Fruit fly (Drosophila melanogaster) whole organism, pupa: Measurements from ENCODE around the gene brm.

Source experiments
- CG10348 ChIP-seq: fragments of 200-800 bp; sonication (Bioruptor generic); IDR thresholded peaks from 2 replicates; pipeline ENCODE4 v1.3.6; 2022; ENCODE audit warnings: missing biosample characterization, missing genetic modification characterization
- CG12605 ChIP-seq: fragments of 200-800 bp; sonication (Bioruptor generic); IDR thresholded peaks from 2 replicates; pipeline ENCODE4 v1.3.6; 2022; ENCODE audit warnings: missing biosample characterization, missing genetic modification characterization
- CG13204 ChIP-seq: fragments of 200-800 bp; sonication (Bioruptor generic); optimal IDR thresholded peaks from 2 replicates; lab custom pipeline; 2018; ENCODE audit warnings: missing biosample characterization, mild to moderate bottlenecking, missing genetic modification characterization, moderate library complexity
- CG14655 ChIP-seq: fragments of 200-800 bp; sonication (Bioruptor generic); optimal IDR thresholded peaks from 3 replicates; lab custom pipeline; 2017; ENCODE audit warnings: mild to moderate bottlenecking, missing biosample characterization, missing genetic modification reagents, missing genetic modification characterization
- CG15710 ChIP-seq: fragments of 200-800 bp; sonication (Bioruptor generic); optimal IDR thresholded peaks from 2 replicates; lab custom pipeline; 2018; ENCODE audit warnings: missing biosample characterization, mild to moderate bottlenecking, missing genetic modification characterization, moderate library complexity
- CG17806 ChIP-seq: fragments of 200-800 bp; sonication (Bioruptor generic); optimal IDR thresholded peaks from 2 replicates; lab custom pipeline; 2018; ENCODE audit warnings: missing biosample characterization, mild to moderate bottlenecking, missing genetic modification characterization, moderate library complexity
- CG32121 ChIP-seq: fragments of 200-800 bp; sonication (Bioruptor generic); IDR thresholded peaks from 2 replicates; pipeline ENCODE4 v1.3.6; 2022; ENCODE audit warnings: missing biosample characterization, missing genetic modification characterization
- CG34367 ChIP-seq: fragments of 200-800 bp; sonication (Bioruptor generic); optimal IDR thresholded peaks from 2 replicates; lab custom pipeline; 2018; ENCODE audit warnings: missing biosample characterization, mild to moderate bottlenecking, missing genetic modification characterization
- CG4496 ChIP-seq: fragments of 200-800 bp; sonication (Bioruptor generic); IDR thresholded peaks from 3 replicates; pipeline ENCODE4 v1.3.6; 2022; ENCODE audit warnings: missing biosample characterization, missing genetic modification characterization
- CG8159 ChIP-seq: fragments of 200-800 bp; sonication (Bioruptor generic); optimal IDR thresholded peaks from 3 replicates; lab custom pipeline; 2018; ENCODE audit warnings: missing biosample characterization, mild to moderate bottlenecking, missing genetic modification characterization, moderate library complexity
- CG8301 ChIP-seq: fragments of 200-800 bp; sonication (Bioruptor generic); optimal IDR thresholded peaks from 2 replicates; lab custom pipeline; 2018; ENCODE audit warnings: missing biosample characterization, mild to moderate bottlenecking, missing genetic modification characterization
- CG9948 ChIP-seq: fragments of 200-800 bp; sonication (Bioruptor generic); optimal IDR thresholded peaks from 2 replicates; lab custom pipeline; 2018; ENCODE audit warnings: missing biosample characterization, mild to moderate bottlenecking, missing genetic modification characterization, moderate library complexity
- D1 ChIP-seq: fragments of 200-800 bp; sonication (Bioruptor generic); optimal IDR thresholded peaks from 2 replicates; lab custom pipeline; 2018; ENCODE audit warnings: missing biosample characterization, mild to moderate bottlenecking, missing genetic modification characterization, moderate library complexity
- EcR ChIP-seq: fragments of 200-800 bp; sonication (Bioruptor generic); optimal IDR thresholded peaks from 3 replicates; lab custom pipeline; 2019; ENCODE audit warnings: missing biosample characterization, missing genetic modification characterization, mild to moderate bottlenecking, moderate library complexity, missing genetic modification reagents
- Ets98B ChIP-seq: fragments of 200-800 bp; sonication (Bioruptor generic); IDR thresholded peaks from 2 replicates; pipeline ENCODE4 v1.3.6; 2022; ENCODE audit warnings: missing biosample characterization, missing genetic modification characterization
- Pif1A ChIP-seq: fragments of 200-800 bp; sonication (Bioruptor generic); optimal IDR thresholded peaks from 3 replicates; lab custom pipeline; 2016; ENCODE audit warnings: missing biosample characterization, missing genetic modification characterization
- Pif1B ChIP-seq: fragments of 200-800 bp; sonication (Bioruptor generic); optimal IDR thresholded peaks from 3 replicates; lab custom pipeline; 2016; ENCODE audit warnings: missing biosample characterization, missing genetic modification characterization
- Snoo ChIP-seq: fragments of 200-800 bp; sonication (Bioruptor generic); optimal IDR thresholded peaks from 3 replicates; lab custom pipeline; 2017; ENCODE audit warnings: missing biosample characterization, mild to moderate bottlenecking, missing genetic modification characterization, inconsistent platforms
- fd96Ca ChIP-seq: fragments of 200-800 bp; sonication (Bioruptor generic); IDR thresholded peaks from 3 replicates; pipeline ENCODE4 v1.3.6; 2022; ENCODE audit warnings: missing biosample characterization, missing genetic modification characterization
- gl ChIP-seq: fragments of 200-800 bp; sonication (Bioruptor generic); optimal IDR thresholded peaks from 2 replicates; lab custom pipeline; 2018; ENCODE audit warnings: missing biosample characterization, mild to moderate bottlenecking, missing genetic modification characterization
- rn ChIP-seq: fragments of 200-800 bp; sonication (Bioruptor generic); IDR thresholded peaks from 2 replicates; pipeline ENCODE4 v1.3.6; 2022; ENCODE audit warnings: missing biosample characterization, missing genetic modification characterization

Gene brm

DNA sequence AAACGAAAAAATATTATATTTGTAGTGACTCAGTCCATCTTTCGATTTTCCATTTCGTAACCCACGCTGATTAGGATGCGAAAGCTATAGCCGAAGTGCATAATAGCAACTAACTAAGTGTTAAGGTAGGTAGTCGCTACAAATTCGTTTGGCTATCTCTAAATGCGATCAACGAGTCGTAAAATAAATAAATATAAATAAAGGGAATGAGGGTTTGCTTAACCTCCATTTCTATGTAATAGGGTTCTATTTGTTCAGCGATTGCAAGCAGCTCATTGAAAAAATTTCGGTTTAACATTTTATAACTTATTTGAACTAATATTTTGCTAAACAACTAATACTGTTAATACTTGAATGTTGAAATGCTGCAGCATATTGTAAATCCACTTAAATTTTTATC lies 27.5 kb upstream of the brm start:
- TF ChIP-seq Pif1B (GFP tag; lab: Kevin White, UChicago), result no peak
- no peak for TF ChIP-seq CG8301

DNA sequence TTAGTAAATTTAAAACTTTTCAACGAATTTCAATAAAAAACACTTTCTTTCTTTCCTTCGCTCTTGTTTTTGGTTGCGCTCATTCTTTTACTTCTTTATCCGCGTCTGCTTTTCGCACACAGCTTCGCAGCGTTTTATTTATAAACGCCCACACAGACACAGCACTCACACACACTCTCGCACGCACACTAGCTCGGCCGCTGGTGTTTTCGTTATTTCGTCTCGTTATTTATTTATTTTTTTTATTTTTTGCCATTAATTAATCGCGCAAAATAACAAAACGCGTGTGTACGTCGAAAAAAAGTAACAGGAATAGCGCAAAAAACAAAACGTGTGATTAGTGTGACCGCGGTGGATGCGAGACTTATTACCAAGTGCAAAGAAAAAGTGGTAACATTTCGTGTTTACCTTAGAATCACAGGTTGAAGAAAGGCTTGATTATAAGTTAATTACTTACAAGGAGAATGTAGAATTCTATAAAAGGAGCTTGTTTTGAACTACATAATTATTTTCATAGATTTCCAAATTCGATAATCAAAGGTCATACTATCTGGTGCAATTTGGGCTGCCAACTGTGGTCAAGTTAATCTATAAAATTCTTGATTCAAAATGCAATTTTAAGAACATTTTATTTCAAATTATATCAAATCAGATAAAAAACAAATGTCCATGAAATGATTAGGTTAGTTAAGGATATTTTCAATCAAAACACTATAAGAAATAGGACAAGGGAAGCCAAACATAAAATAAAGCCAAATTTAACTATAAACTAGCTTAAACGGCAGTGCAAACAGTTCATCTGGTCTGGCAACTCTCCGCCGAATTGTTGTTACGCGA lies 21.9 kb upstream of the brm start, which contains the start of the genes hzg and mRpS31:
Gene hzg (minus strand): TSS at position 336 of the 837 bp plus-strand sequence.
Gene mRpS31 (plus strand): TSS at position 793 of the 837 bp plus-strand sequence.
- peak; percentile 57; the same call in 1 of the 3 replicates for TF ChIP-seq CG4496 (GFP tag; lab: Robert Waterston, UW)
- TF ChIP-seq CG8301, result peak; percentile 34
- TF ChIP-seq CG32121 (GFP tag; lab: Robert Waterston, UW), result peak; percentile 47
- TF ChIP-seq D1, result peak; percentile 11
- TF ChIP-seq CG10348 (GFP tag; lab: Robert Waterston, UW), result no peak
- TF ChIP-seq CG13204, result peak; percentile 84
- TF ChIP-seq CG15710 (tag; lab: Kevin White, UChicago), result peak; percentile 70
- TF ChIP-seq Pif1B (GFP tag; lab: Kevin White, UChicago), result peak; percentile 65
- TF ChIP-seq fd96Ca (GFP tag; lab: Robert Waterston, UW), result peak; percentile 80; the same call in 2 of the 3 replicates
- TF ChIP-seq Ets98B (GFP tag; lab: Robert Waterston, UW), result peak; percentile 76
- TF ChIP-seq CG34367 (tag; lab: Kevin White, UChicago), result peak; percentile 75
- peak; percentile 72 for TF ChIP-seq CG14655
- peak; percentile 8 for TF ChIP-seq Snoo
- TF ChIP-seq CG17806 (tag; lab: Kevin White, UChicago), result peak; percentile 42
- peak; percentile 69 for TF ChIP-seq Pif1A
- TF ChIP-seq EcR (GFP tag; lab: Kevin White, UChicago), result peak; percentile 28
- TF ChIP-seq CG9948 (tag; lab: Kevin White, UChicago), result peak; percentile 44
- TF ChIP-seq rn (GFP tag; lab: Robert Waterston, UW), result no peak
- peak; percentile 56 for TF ChIP-seq CG8159 (tag; lab: Kevin White, UChicago)
- TF ChIP-seq gl, result peak; percentile 87
- TF ChIP-seq CG12605 (GFP tag; lab: Robert Waterston, UW), result peak; percentile 91

DNA sequence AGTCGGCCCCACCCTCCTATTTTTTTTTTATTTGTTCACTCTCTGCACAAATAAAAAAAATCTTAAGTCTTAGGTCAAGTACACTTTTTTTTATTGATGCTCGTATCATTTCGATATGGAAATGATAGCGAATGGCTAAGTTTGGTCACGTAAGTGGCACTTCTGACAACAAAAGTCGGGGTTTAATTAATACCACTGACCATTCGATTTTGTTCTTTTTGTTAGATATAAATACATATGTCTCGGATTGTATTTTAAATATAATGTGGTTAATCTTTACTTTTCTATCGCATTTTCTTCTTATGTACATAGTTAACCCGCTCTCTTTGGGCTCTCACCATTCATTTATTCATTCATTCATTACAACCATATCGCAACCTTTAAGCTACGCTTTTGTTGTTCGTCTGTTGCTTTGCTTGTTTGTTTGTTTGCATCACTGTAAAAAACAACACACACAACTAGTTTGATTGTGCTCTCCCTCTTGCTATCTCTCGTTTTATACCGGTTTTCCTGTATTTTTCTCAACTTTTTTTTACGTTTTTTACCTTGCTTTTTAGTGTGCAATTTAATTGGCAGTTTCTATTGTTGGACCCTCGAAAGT lies 19.5 kb upstream of the brm start:
- peak; percentile 1 for TF ChIP-seq CG9948 (tag; lab: Kevin White, UChicago)
- peak; percentile 60 for TF ChIP-seq Pif1A
- peak; percentile 62 for TF ChIP-seq Ets98B (GFP tag; lab: Robert Waterston, UW)
- peak; percentile 32 for TF ChIP-seq CG15710 (tag; lab: Kevin White, UChicago)
- no peak for TF ChIP-seq rn (GFP tag; lab: Robert Waterston, UW)
- TF ChIP-seq EcR (GFP tag; lab: Kevin White, UChicago), result no peak
- TF ChIP-seq CG32121 (GFP tag; lab: Robert Waterston, UW), result peak; percentile 48; the same call in 1 of the 2 replicates
- no peak for TF ChIP-seq D1
- TF ChIP-seq fd96Ca (GFP tag; lab: Robert Waterston, UW), result no peak; the same call in 1 of the 3 replicates
- TF ChIP-seq Pif1B (GFP tag; lab: Kevin White, UChicago), result peak; percentile 37
- TF ChIP-seq CG8301, result peak; percentile 52
- no peak for TF ChIP-seq CG10348 (GFP tag; lab: Robert Waterston, UW)
- TF ChIP-seq CG4496 (GFP tag; lab: Robert Waterston, UW), result no peak
- peak; percentile 12 for TF ChIP-seq CG17806 (tag; lab: Kevin White, UChicago)
- peak; percentile 62 for TF ChIP-seq CG14655
- TF ChIP-seq CG13204, result peak; percentile 41
- peak; percentile 78 for TF ChIP-seq gl
- no peak for TF ChIP-seq CG8159 (tag; lab: Kevin White, UChicago)
- TF ChIP-seq CG34367 (tag; lab: Kevin White, UChicago), result peak; percentile 26
- peak; percentile 84 for TF ChIP-seq CG12605 (GFP tag; lab: Robert Waterston, UW)
- TF ChIP-seq Snoo, result no peak
- TF ChIP-seq, all 21 proteins: peak for 13

dm6 chr3L:16001164-16001679 lies 18.6 kb upstream of the brm start:
- TF ChIP-seq Pif1B (GFP tag; lab: Kevin White, UChicago), result no peak
- no peak for TF ChIP-seq CG13204
- peak; percentile 73 for TF ChIP-seq CG8301
- TF ChIP-seq CG14655, result peak; percentile 74
- TF ChIP-seq EcR (GFP tag; lab: Kevin White, UChicago), result no peak
- TF ChIP-seq CG15710 (tag; lab: Kevin White, UChicago), result peak; percentile 27
- TF ChIP-seq Pif1A, result peak; percentile 62
- peak; percentile 88 for TF ChIP-seq CG32121 (GFP tag; lab: Robert Waterston, UW)
- TF ChIP-seq Snoo, result no peak
- TF ChIP-seq CG4496 (GFP tag; lab: Robert Waterston, UW), result no peak; the same call in 2 of the 3 replicates
- TF ChIP-seq CG17806 (tag; lab: Kevin White, UChicago), result peak; percentile 10
- no peak for TF ChIP-seq CG8159 (tag; lab: Kevin White, UChicago)
- TF ChIP-seq CG12605 (GFP tag; lab: Robert Waterston, UW), result peak; percentile 30; the same call in 1 of the 2 replicates
- peak; percentile 77 for TF ChIP-seq Ets98B (GFP tag; lab: Robert Waterston, UW)
- peak; percentile 60; the same call in 1 of the 2 replicates for TF ChIP-seq CG10348 (GFP tag; lab: Robert Waterston, UW)
